Worm (Caenorhabditis elegans) whole organism, early embryonic: ENCODE results near the gene Y57G11B.3.

Experiments used
- F13C5.2 ChIP-seq: sonication (generic microtip); optimal IDR thresholded peaks from 2 replicates; lab custom pipeline; 2017; ENCODE audit warnings: mild to moderate bottlenecking, missing genetic modification characterization, inconsistent platforms, missing compliant biosample characterization
- ama-1 ChIP-seq: fragments of 150-350 bp; optimal IDR thresholded peaks from 2 replicates; lab custom pipeline; 2014
- ets-7 ChIP-seq: sonication (generic microtip); optimal IDR thresholded peaks from 2 replicates; lab custom pipeline; 2016; ENCODE audit warnings: missing genotype, missing genetic modification characterization, missing compliant biosample characterization
- tbx-37 ChIP-seq: fragments of 200-800 bp; sonication (Bioruptor generic); conservative IDR thresholded peaks from 2 replicates; pipeline ENCODE4 v1.3.6; 2022; ENCODE audit warnings: missing genetic modification reagents, missing genetic modification characterization, missing compliant biosample characterization

- TF ChIP-seq F13C5.2 (tag; lab: Kevin White, UChicago) (no peak), ama-1 (lab: Kevin White, UChicago) (no peak), ets-7 (tag; lab: Kevin White, UChicago) (no peak), tbx-37 (GFP tag; lab: Robert Waterston, UW) (no peak)
These were observed 50.6 kb downstream of the Y57G11B.3 start, which contains the start of gene srh-63 for ce11 chrIV:14523568-14523967.
